Worm (Caenorhabditis elegans) whole organism, late embryonic: ENCODE results near the gene F01D5.10.

ENCODE experiments used
- Y22D7AL.16 ChIP-seq: sonication (generic microtip); optimal IDR thresholded peaks from 2 replicates; lab custom pipeline; 2016; ENCODE audit warnings: missing genetic modification characterization, missing compliant biosample characterization
- ama-1 ChIP-seq: fragments of 150-350 bp; optimal IDR thresholded peaks from 2 replicates; lab custom pipeline; 2014
- ceh-34 ChIP-seq: sonication (generic microtip); optimal IDR thresholded peaks from 2 replicates; lab custom pipeline; 2016; ENCODE audit warnings: mild to moderate bottlenecking, missing genetic modification characterization, missing compliant biosample characterization
- dmd-4 ChIP-seq: sonication (generic microtip); optimal IDR thresholded peaks from 2 replicates; lab custom pipeline; 2016; ENCODE audit warnings: borderline replicate concordance, missing genetic modification characterization, missing compliant biosample characterization
- elt-4 ChIP-seq: sonication (generic microtip); optimal IDR thresholded peaks from 2 replicates; lab custom pipeline; 2016; ENCODE audit warnings: missing genetic modification characterization, missing compliant biosample characterization
- hlh-30 ChIP-seq: sonication (generic microtip); optimal IDR thresholded peaks from 2 replicates; lab custom pipeline; 2017; ENCODE audit warnings: antibody characterized with exemption, missing genetic modification characterization, missing compliant biosample characterization; ENCODE audit not compliant: insufficient read depth
- pha-4 ChIP-seq: fragments of 150-350 bp; optimal IDR thresholded peaks from 2 replicates; lab custom pipeline; 2018; ENCODE audit warnings: missing biosample characterization, missing genetic modification reagents, missing genetic modification characterization
- rnt-1 ChIP-seq: sonication (generic microtip); optimal IDR thresholded peaks from 2 replicates; lab custom pipeline; 2016; ENCODE audit warnings: missing genetic modification characterization, missing compliant biosample characterization
- tbx-2 ChIP-seq: sonication (generic microtip); optimal IDR thresholded peaks from 2 replicates; lab custom pipeline; 2016; ENCODE audit warnings: missing genetic modification characterization, missing compliant biosample characterization
- ttx-3 ChIP-seq: sonication (generic microtip); optimal IDR thresholded peaks from 2 replicates; lab custom pipeline; 2016; ENCODE audit warnings: missing genetic modification reagents, missing genetic modification characterization, missing compliant biosample characterization
- unc-55 ChIP-seq: sonication (generic microtip); optimal IDR thresholded peaks from 2 replicates; lab custom pipeline; 2017; ENCODE audit warnings: missing biosample characterization, missing genetic modification reagents, missing genetic modification characterization

DNA sequence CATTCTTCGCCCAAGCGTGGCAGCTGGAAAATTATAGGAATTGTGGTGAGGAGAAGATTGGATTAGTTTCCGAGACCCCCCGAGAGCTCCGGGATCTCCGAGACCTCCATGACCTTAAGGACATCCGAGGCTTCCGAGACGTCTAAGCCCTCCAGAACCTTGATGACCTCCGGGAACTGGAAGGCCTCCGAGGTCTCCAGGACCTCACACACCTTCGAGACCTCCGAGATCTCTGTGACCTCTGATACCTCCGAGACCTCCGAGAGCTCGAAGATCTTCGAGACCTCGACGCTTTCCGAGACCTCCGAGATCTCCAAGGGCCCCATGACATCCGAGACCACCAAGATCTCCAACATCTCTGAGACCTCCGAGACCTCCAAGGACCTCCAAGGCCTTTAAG, 38.9 kb downstream of the F01D5.10 start:
- no peak for TF ChIP-seq ceh-34 (tag; lab: Kevin White, UChicago)
- no peak for TF ChIP-seq hlh-30 (tag; lab: Kevin White, UChicago)
- no peak for TF ChIP-seq ama-1
- TF ChIP-seq tbx-2 (tag; lab: Kevin White, UChicago), result no peak
- TF ChIP-seq pha-4, result no peak
- no peak for TF ChIP-seq rnt-1 (tag; lab: Kevin White, UChicago)
- no peak for TF ChIP-seq unc-55 (GFP tag; lab: Kevin White, UChicago)
- TF ChIP-seq Y22D7AL.16 (tag; lab: Kevin White, UChicago), result no peak
- no peak for TF ChIP-seq ttx-3 (tag; lab: Kevin White, UChicago)
- TF ChIP-seq dmd-4, result no peak
- TF ChIP-seq elt-4 (tag; lab: Kevin White, UChicago), result no peak
